Worm (Caenorhabditis elegans) whole organism, L4 larva: ENCODE data around the gene C02D5.4.

Source experiments
- lin-38 ChIP-seq: fragments of 200-800 bp; sonication (Bioruptor generic); IDR thresholded peaks from 2 replicates; pipeline ENCODE4 v1.3.6; 2022; ENCODE audit warnings: missing genetic modification reagents, missing genetic modification characterization, missing compliant biosample characterization

C02D5.4 gene

DNA sequence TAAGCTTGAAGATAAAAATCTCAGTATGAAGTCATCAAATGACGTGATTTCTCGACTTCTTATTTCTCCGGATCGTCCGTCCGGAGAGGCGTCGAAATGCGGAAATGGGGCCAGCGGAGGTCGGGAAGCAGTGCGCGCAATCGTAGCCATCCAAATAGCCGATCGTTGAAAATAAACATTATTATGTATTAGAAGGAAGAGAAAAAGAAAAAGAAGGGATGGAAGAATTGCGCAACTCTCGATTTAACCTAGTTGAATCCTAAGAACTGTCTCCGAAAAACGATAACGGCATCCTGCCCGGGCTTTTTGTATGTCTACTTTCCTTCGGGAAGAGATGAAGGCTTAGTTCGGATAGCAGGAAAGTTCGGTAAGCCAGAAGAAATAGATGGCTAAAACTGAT lies 50.2 kb downstream of the C02D5.4 start:
- TF ChIP-seq lin-38 (GFP tag; lab: Robert Waterston, UW) = no peak
